Worm (Caenorhabditis elegans) whole organism, L1 larva: ENCODE results near the gene F47B8.3.

Source experiments
- elt-2 ChIP-seq: sonication (generic microtip); optimal IDR thresholded peaks from 2 replicates; lab custom pipeline; 2016; ENCODE audit warnings: missing genetic modification characterization, mild to moderate bottlenecking, inconsistent platforms, missing compliant biosample characterization, missing genetic modification reagents
- lin-15B ChIP-seq: fragments of 150-350 bp; sonication (generic microtip); optimal IDR thresholded peaks from 3 replicates; lab custom pipeline; 2014; ENCODE audit warnings: missing biosample characterization, missing genetic modification characterization
- lir-3 ChIP-seq: sonication (generic microtip); optimal IDR thresholded peaks from 2 replicates; lab custom pipeline; 2016; ENCODE audit warnings: mild to moderate bottlenecking, missing genetic modification characterization, moderate library complexity, missing compliant biosample characterization; ENCODE audit not compliant: poor library complexity
- nhr-11 ChIP-seq: fragments of 150-350 bp; optimal IDR thresholded peaks from 2 replicates; lab custom pipeline; 2014; ENCODE audit warnings: missing biosample characterization, missing genetic modification characterization
- nhr-71 ChIP-seq: sonication (generic microtip); optimal IDR thresholded peaks from 2 replicates; lab custom pipeline; 2016; ENCODE audit warnings: mild to moderate bottlenecking, missing genetic modification characterization, moderate library complexity, missing compliant biosample characterization
- nhr-90 ChIP-seq: sonication (generic microtip); optimal IDR thresholded peaks from 2 replicates; lab custom pipeline; 2016; ENCODE audit warnings: mild to moderate bottlenecking, missing genetic modification characterization, missing compliant biosample characterization; ENCODE audit not compliant: poor library complexity
- tlp-1 ChIP-seq: fragments of 150-350 bp; optimal IDR thresholded peaks from 2 replicates; lab custom pipeline; 2014; ENCODE audit warnings: missing biosample characterization, missing genetic modification characterization

DNA sequence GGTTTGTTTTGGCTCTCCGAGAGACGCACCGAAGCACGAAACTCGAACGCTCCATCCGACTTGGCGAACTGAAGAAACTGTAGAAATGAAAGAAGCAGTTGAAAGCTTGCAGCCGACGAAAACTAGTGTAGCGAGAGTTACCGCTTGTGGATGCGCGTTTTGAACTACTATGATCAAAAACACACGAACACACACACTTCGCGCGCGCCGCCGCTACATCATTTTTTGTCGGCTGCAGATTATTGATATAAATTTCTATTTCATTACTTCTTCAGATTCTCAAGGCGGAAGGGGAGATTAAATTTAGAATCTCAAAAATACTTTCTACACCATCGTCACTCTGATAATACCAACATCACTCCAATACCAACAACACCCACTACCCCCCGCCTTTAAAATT is 39.2 kb upstream of the F47B8.3 start:
- TF ChIP-seq elt-2 (tag; lab: Kevin White, UChicago) (no peak), lir-3 (tag; lab: Kevin White, UChicago) (no peak), tlp-1 (tag; lab: Kevin White, UChicago) (no peak), nhr-11 (tag; lab: Kevin White, UChicago) (no peak), nhr-71 (no peak), nhr-90 (tag; lab: Kevin White, UChicago) (no peak), lin-15B (tag; lab: Kevin White, UChicago) (no peak)
